Worm (Caenorhabditis elegans): ENCODE results near the gene W02B8.1.
A peak's percentile ranks its signal among the peaks of the same experiment; 100 is the strongest.

W02B8.1 gene

ce11 chrII:13862453-13862852 is 39.5 kb downstream of the W02B8.1 start:
- no peak for TF ChIP-seq sem-2 (GFP tag; optimal IDR thresholded peaks at IDR 0.05)
- no peak for TF ChIP-seq nhr-237 (tag; optimal IDR thresholded peaks at IDR 0.05)
- no peak for TF ChIP-seq nhr-2 (tag; optimal IDR thresholded peaks at IDR 0.05)
- no peak for TF ChIP-seq mls-2 (tag; optimal IDR thresholded peaks at IDR 0.05)
- no peak for TF ChIP-seq ceh-83 (GFP tag; optimal IDR thresholded peaks at IDR 0.05)
- no peak for TF ChIP-seq unc-120 (tag; optimal IDR thresholded peaks at IDR 0.05; ENCODE audit: poor library complexity, severe bottlenecking)
- no peak for TF ChIP-seq ham-2 (GFP tag; optimal IDR thresholded peaks at IDR 0.05)
- TF ChIP-seq cnd-1 (tag; optimal IDR thresholded peaks at IDR 0.05): no peak
- no peak for TF ChIP-seq sptf-1 (tag; optimal IDR thresholded peaks at IDR 0.05)
- no peak for TF ChIP-seq pha-4 (tag; optimal IDR thresholded peaks at IDR 0.05)
- TF ChIP-seq nhr-76 (tag; optimal IDR thresholded peaks at IDR 0.05): no peak
- TF ChIP-seq ztf-11 (tag; optimal IDR thresholded peaks at IDR 0.05): no peak
- no peak for TF ChIP-seq unc-39 (tag; optimal IDR thresholded peaks at IDR 0.05)
- TF ChIP-seq lin-32 (GFP tag; optimal IDR thresholded peaks at IDR 0.05): no peak
- no peak for TF ChIP-seq blmp-1 (tag; optimal IDR thresholded peaks at IDR 0.05)
- TF ChIP-seq lsy-2 (tag; optimal IDR thresholded peaks at IDR 0.05): no peak
- no peak for TF ChIP-seq M03D4.4 (tag; optimal IDR thresholded peaks at IDR 0.05)
- TF ChIP-seq ceh-39 (tag; optimal IDR thresholded peaks at IDR 0.05): no peak
- no peak for TF ChIP-seq ces-1 (GFP tag; optimal IDR thresholded peaks at IDR 0.05)
- TF ChIP-seq zip-8 (tag; optimal IDR thresholded peaks at IDR 0.05): no peak

ce11 chrII:13860900-13861299 is 41.0 kb downstream of the W02B8.1 start:
- TF ChIP-seq ceh-43 (GFP tag; optimal IDR thresholded peaks at IDR 0.05) (no peak), hlh-1 (tag; optimal IDR thresholded peaks at IDR 0.05) (no peak), pha-4 (tag; optimal IDR thresholded peaks at IDR 0.05) (no peak), sptf-1 (tag; optimal IDR thresholded peaks at IDR 0.05) (no peak), zip-8 (tag; optimal IDR thresholded peaks at IDR 0.05) (no peak), unc-120 (tag; optimal IDR thresholded peaks at IDR 0.05; ENCODE audit: poor library complexity, severe bottlenecking) (no peak), nhr-237 (tag; optimal IDR thresholded peaks at IDR 0.05) (no peak), ztf-11 (tag; optimal IDR thresholded peaks at IDR 0.05) (no peak), unc-62 (GFP tag; optimal IDR thresholded peaks at IDR 0.05) (no peak)

- no peak for TF ChIP-seq pha-4 (tag; optimal IDR thresholded peaks at IDR 0.05)
These were observed 42.1 kb downstream of the W02B8.1 start for ce11 chrII:13859847-13860246.

ce11 chrII:13858352-13858751 is 43.6 kb downstream of the W02B8.1 start:
- TF ChIP-seq nhr-237 (tag; optimal IDR thresholded peaks at IDR 0.05): no peak
- TF ChIP-seq hlh-1 (tag; optimal IDR thresholded peaks at IDR 0.05): no peak
- TF ChIP-seq nhr-28 (tag; optimal IDR thresholded peaks at IDR 0.05): no peak
- no peak for TF ChIP-seq ceh-83 (GFP tag; optimal IDR thresholded peaks at IDR 0.05)
- no peak for TF ChIP-seq mls-2 (tag; optimal IDR thresholded peaks at IDR 0.05)
- TF ChIP-seq lin-13 (tag; optimal IDR thresholded peaks at IDR 0.05): no peak
- no peak for TF ChIP-seq elt-3 (tag; optimal IDR thresholded peaks at IDR 0.05)
- no peak for TF ChIP-seq ces-1 (GFP tag; optimal IDR thresholded peaks at IDR 0.05)
- no peak for TF ChIP-seq M03D4.4 (tag; optimal IDR thresholded peaks at IDR 0.05)
- TF ChIP-seq sptf-1 (tag; optimal IDR thresholded peaks at IDR 0.05): no peak
- no peak for TF ChIP-seq nhr-2 (tag; optimal IDR thresholded peaks at IDR 0.05)

ce11 chrII:13855352-13855751 is 46.6 kb downstream of the W02B8.1 start:
- TF ChIP-seq sem-2 (GFP tag; optimal IDR thresholded peaks at IDR 0.05) (no peak), cnd-1 (tag; optimal IDR thresholded peaks at IDR 0.05) (no peak), drap-1 (GFP tag; optimal IDR thresholded peaks at IDR 0.05) (no peak), M03D4.4 (tag; optimal IDR thresholded peaks at IDR 0.05) (no peak), elt-3 (tag; optimal IDR thresholded peaks at IDR 0.05) (no peak), nhr-2 (tag; optimal IDR thresholded peaks at IDR 0.05) (no peak), bed-3 (GFP tag; optimal IDR thresholded peaks at IDR 0.05) (no peak)

ce11 chrII:13852532-13853199 is 49.2 kb downstream of the W02B8.1 start:
- TF ChIP-seq nhr-2 (tag; optimal IDR thresholded peaks at IDR 0.05) (peak; percentile 28), cnd-1 (tag; optimal IDR thresholded peaks at IDR 0.05) (peak; percentile 23)
